Fruit fly (Drosophila melanogaster): ENCODE results near the gene kirre.

The kirre gene

dm6 chrX:2885814-2886213, 145.6 kb downstream of the kirre start, which contains the start of gene CG14419:
CG14419 (minus strand) TSS chrX:2885914.
- TF ChIP-seq rgr (GFP tag; optimal IDR thresholded peaks at IDR 0.05) (no peak), Abd-B (GFP tag; optimal IDR thresholded peaks at IDR 0.05) (no peak), woc (GFP tag; optimal IDR thresholded peaks at IDR 0.05) (no peak), jim (GFP tag; optimal IDR thresholded peaks at IDR 0.05) (no peak), psq (GFP tag; optimal IDR thresholded peaks at IDR 0.05) (no peak), Hnf4 (GFP tag; optimal IDR thresholded peaks at IDR 0.05) (no peak), Vsx2 (GFP tag; optimal IDR thresholded peaks at IDR 0.05; ENCODE audit: partially characterized antibody) (no peak), N (GFP tag; optimal IDR thresholded peaks at IDR 0.05) (no peak)

DNA sequence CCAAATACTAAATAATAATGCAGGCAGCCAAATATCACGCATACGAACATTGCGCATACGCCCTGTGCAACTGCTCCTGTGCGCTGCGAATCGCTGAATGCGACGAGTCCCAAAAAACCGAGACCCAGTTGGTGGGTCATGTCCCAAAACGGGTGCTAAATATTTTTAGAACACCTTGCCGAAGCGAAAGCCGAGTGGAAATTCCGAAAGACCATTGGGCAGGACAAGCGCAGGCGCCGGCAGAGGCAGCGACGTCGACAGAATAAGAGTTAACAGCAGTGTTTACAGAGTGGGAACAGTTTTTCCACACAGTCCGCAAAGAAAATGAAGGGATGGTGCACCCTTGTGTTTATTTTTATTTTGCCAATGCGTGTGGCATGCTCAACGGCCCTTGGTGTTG, 148.0 kb downstream of the kirre start:
- TF ChIP-seq Dif (GFP tag; optimal IDR thresholded peaks at IDR 0.05; ENCODE audit: partially characterized antibody) (no peak), dsf (GFP tag; optimal IDR thresholded peaks at IDR 0.05; ENCODE audit: borderline replicate concordance) (no peak), Vsx2 (GFP tag; optimal IDR thresholded peaks at IDR 0.05; ENCODE audit: partially characterized antibody) (no peak), rgr (GFP tag; optimal IDR thresholded peaks at IDR 0.05) (no peak), sage (GFP tag; optimal IDR thresholded peaks at IDR 0.05) (no peak), foxo (GFP tag; optimal IDR thresholded peaks at IDR 0.05) (no peak), psq (GFP tag; optimal IDR thresholded peaks at IDR 0.05) (no peak), dl (GFP tag; optimal IDR thresholded peaks at IDR 0.05; ENCODE audit: insufficient read depth in 1 of 2, partially characterized antibody in 2 of 2) (no peak), Hr78 (GFP tag; optimal IDR thresholded peaks at IDR 0.05) (no peak), jim (GFP tag; optimal IDR thresholded peaks at IDR 0.05) (no peak), dmrt93B (GFP tag; optimal IDR thresholded peaks at IDR 0.05) (no peak), HLH106 (tag; optimal IDR thresholded peaks at IDR 0.05) (no peak), CG9705 (GFP tag; optimal IDR thresholded peaks at IDR 0.05) (no peak), h (GFP tag; optimal IDR thresholded peaks at IDR 0.05) (no peak)

DNA sequence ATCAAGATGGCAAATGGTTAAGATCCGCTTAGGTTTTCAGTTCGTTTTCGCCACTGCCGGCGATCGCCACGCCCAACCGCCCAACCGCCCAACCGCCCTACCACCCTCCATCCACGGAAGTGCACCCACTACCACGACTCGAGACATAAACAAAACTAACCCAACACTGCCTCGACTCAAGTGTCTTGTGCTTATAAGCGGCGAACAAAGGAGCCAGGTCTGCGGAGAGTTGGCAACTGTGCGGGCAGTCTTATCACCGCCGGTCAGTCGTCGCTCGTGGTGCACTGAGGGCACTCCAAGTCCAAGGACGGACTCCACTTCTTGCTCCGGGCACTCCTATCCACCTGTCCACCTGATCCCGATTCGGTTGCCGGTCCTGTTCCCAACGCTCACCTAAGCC, 150.3 kb downstream of the kirre start, which contains the start of gene CG3526:
TSS of gene CG3526 (plus strand) at position 301 of the 400 bp plus-strand sequence.
- no peak for TF ChIP-seq Dif (GFP tag; optimal IDR thresholded peaks at IDR 0.05; ENCODE audit: partially characterized antibody)
- no peak for TF ChIP-seq h (GFP tag; optimal IDR thresholded peaks at IDR 0.05)
- no peak for TF ChIP-seq Jra (GFP tag; optimal IDR thresholded peaks at IDR 0.05)
- no peak for TF ChIP-seq ey (GFP tag; optimal IDR thresholded peaks at IDR 0.05)
- TF ChIP-seq Mio (GFP tag; optimal IDR thresholded peaks at IDR 0.05) = no peak
- TF ChIP-seq Abd-B (GFP tag; optimal IDR thresholded peaks at IDR 0.05) = no peak
- TF ChIP-seq CG9705 (GFP tag; optimal IDR thresholded peaks at IDR 0.05) = no peak
- TF ChIP-seq CrebA (GFP tag; optimal IDR thresholded peaks at IDR 0.05; ENCODE audit: borderline replicate concordance) = no peak
- TF ChIP-seq sage (GFP tag; optimal IDR thresholded peaks at IDR 0.05) = no peak
- no peak for TF ChIP-seq dl (GFP tag; optimal IDR thresholded peaks at IDR 0.05; ENCODE audit: insufficient read depth in 1 of 2, partially characterized antibody in 2 of 2)
- no peak for TF ChIP-seq fru (GFP tag; optimal IDR thresholded peaks at IDR 0.05)
- no peak for TF ChIP-seq Hr83 (GFP tag; optimal IDR thresholded peaks at IDR 0.05; ENCODE audit: poor library complexity, severe bottlenecking)
- TF ChIP-seq rgr (GFP tag; optimal IDR thresholded peaks at IDR 0.05) = no peak
- no peak for TF ChIP-seq Dfd (GFP tag; optimal IDR thresholded peaks at IDR 0.05)
- TF ChIP-seq Sp1 (GFP tag; optimal IDR thresholded peaks at IDR 0.05) = no peak
- TF ChIP-seq Rel (GFP tag; optimal IDR thresholded peaks at IDR 0.05) = no peak
- TF ChIP-seq Rel (tag; optimal IDR thresholded peaks at IDR 0.05) = no peak

- TF ChIP-seq CG9705 (GFP tag; optimal IDR thresholded peaks at IDR 0.05) = no peak
- peak; percentile 39 for TF ChIP-seq dmrt93B (GFP tag; optimal IDR thresholded peaks at IDR 0.05)
- peak; percentile 14 for TF ChIP-seq rgr (GFP tag; optimal IDR thresholded peaks at IDR 0.05)
- no peak for TF ChIP-seq dsf (GFP tag; optimal IDR thresholded peaks at IDR 0.05; ENCODE audit: borderline replicate concordance)
- TF ChIP-seq Hr83 (GFP tag; optimal IDR thresholded peaks at IDR 0.05; ENCODE audit: poor library complexity, severe bottlenecking) = no peak
- peak; percentile 37 for TF ChIP-seq ey (GFP tag; optimal IDR thresholded peaks at IDR 0.05)
- TF ChIP-seq HLH106 (tag; optimal IDR thresholded peaks at IDR 0.05) = peak; percentile 53
- TF ChIP-seq h (GFP tag; optimal IDR thresholded peaks at IDR 0.05) = peak; percentile 45
- peak; percentile 3 for TF ChIP-seq Sp1 (GFP tag; optimal IDR thresholded peaks at IDR 0.05)
- TF ChIP-seq Hnf4 (GFP tag; optimal IDR thresholded peaks at IDR 0.05) = no peak
- peak; percentile 0 for TF ChIP-seq OdsH (GFP tag; optimal IDR thresholded peaks at IDR 0.05)
- peak; percentile 28 for TF ChIP-seq br (GFP tag; optimal IDR thresholded peaks at IDR 0.05)
- TF ChIP-seq Jra (GFP tag; optimal IDR thresholded peaks at IDR 0.05) = no peak
- TF ChIP-seq Hr78 (GFP tag; optimal IDR thresholded peaks at IDR 0.05) = no peak
- peak; percentile 92 for TF ChIP-seq Dfd (GFP tag; optimal IDR thresholded peaks at IDR 0.05)
Observed at dm6 chrX:2907105-2907694, 167.0 kb downstream of the kirre start.

Data from whole organism, wandering third instar larva.